Fruit fly (Drosophila melanogaster): ENCODE results near the gene CG11585.

Gene CG11585

dm6 chrX:14186953-14187352 is 2.4 kb upstream of the CG11585 start, which contains the start of gene CG12481:
Gene CG12481 (plus strand): TSS chrX:14187253.
- no peak for TF ChIP-seq Met (GFP tag; optimal IDR thresholded peaks at IDR 0.05)

- TF ChIP-seq CG6808 (GFP tag; optimal IDR thresholded peaks at IDR 0.05) (no peak), Ets96B (tag; optimal IDR thresholded peaks at IDR 0.05) (no peak), CG10669 (GFP tag; optimal IDR thresholded peaks at IDR 0.05) (no peak), salr (GFP tag; optimal IDR thresholded peaks at IDR 0.05) (no peak), Sox102F (GFP tag; optimal IDR thresholded peaks at IDR 0.05) (no peak), OdsH (GFP tag; optimal IDR thresholded peaks at IDR 0.05) (no peak), Ets21C (GFP tag; optimal IDR thresholded peaks at IDR 0.05) (no peak), Eip93F (GFP tag; optimal IDR thresholded peaks at IDR 0.05) (no peak), CG15336 (GFP tag; IDR thresholded peaks at IDR 0.05) (no peak), vri (GFP tag; optimal IDR thresholded peaks at IDR 0.05) (no peak), CG4318 (GFP tag; optimal IDR thresholded peaks at IDR 0.05) (no peak), CG16779 (tag; optimal IDR thresholded peaks at IDR 0.05) (no peak), Smox (GFP tag; optimal IDR thresholded peaks at IDR 0.05) (no peak), dsx (GFP tag; optimal IDR thresholded peaks at IDR 0.05; ENCODE audit: poor library complexity, severe bottlenecking) (no peak)
Observed at dm6 chrX:14191918-14192317, 2.6 kb downstream of the CG11585 start, which contains the start of gene CG13403. Gene CG13403 (minus strand): TSS chrX:14192018.

DNA sequence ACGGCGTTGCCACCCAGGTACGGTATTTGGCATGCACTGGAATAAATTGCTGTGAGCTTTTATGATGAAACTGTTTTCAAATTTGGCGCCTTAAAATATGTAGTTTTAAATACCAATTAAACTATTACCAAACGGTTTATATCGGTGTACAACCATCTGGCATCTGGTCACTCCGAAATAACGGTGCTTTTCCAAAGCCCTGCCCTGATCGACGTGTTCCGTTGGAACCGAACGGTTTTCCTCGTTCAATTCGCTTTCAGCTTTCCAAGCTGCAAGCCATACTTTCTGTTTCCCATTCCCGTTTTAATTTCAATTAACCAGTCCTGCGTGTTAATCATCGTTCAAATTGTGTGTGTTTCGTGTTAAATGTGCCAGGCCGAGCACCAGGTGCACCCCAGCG is 3.7 kb downstream of the CG11585 start, which contains the start of gene yl:
Gene yl (plus strand): TSS at position 202 of the 400 bp plus-strand sequence.
- no peak for TF ChIP-seq CG15336 (GFP tag; IDR thresholded peaks at IDR 0.05)
- no peak for TF ChIP-seq topi (GFP tag; optimal IDR thresholded peaks at IDR 0.05)
- no peak for TF ChIP-seq acj6 (GFP tag; optimal IDR thresholded peaks at IDR 0.05)
- no peak for TF ChIP-seq CG10669 (GFP tag; optimal IDR thresholded peaks at IDR 0.05)

DNA sequence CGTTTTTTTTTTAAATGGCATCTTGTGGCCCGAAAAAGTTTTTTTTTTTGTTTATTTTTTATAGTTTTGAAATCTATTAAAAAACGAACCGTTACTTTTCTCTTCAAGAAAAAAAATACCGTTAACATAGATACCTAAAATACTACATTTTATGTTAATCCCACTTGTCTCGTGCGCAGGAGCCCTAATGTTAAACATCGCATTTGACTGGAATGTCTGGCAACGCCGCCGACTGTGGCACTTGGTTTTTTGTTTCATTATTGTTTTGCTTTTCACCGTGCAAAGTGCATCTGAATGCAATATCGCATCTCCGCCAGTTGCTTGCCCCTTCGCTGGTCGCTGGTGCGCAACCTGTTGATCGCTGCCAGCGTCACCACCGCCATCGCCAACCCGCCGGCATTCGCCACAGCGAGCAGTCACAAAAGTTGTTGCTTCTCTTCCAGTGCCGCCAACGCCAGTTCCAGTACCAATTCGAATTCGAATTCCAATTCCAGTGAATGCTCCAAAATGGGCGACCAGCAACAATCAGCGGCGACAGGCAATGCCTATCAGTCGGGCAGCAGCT is 10.7 kb downstream of the CG11585 start, which contains the start of gene CG11590:
Gene CG11590 (plus strand): TSS at position 212 of the 565 bp plus-strand sequence.
- TF ChIP-seq Eip78C (GFP tag), result peak; percentile 11
- TF ChIP-seq Ets21C (GFP tag; optimal IDR thresholded peaks at IDR 0.05), result no peak
- no peak for TF ChIP-seq topi (GFP tag; optimal IDR thresholded peaks at IDR 0.05)
- TF ChIP-seq ss (GFP tag; optimal IDR thresholded peaks at IDR 0.05), result peak in 1 of 2 experiments; percentile 40
- TF ChIP-seq eg (GFP tag; IDR thresholded peaks at IDR 0.05), result peak; percentile 7; the same call in 1 of the 3 replicates
- peak; percentile 29; the same call in 1 of the 3 replicates for TF ChIP-seq CG8119 (GFP tag; IDR thresholded peaks at IDR 0.05)
- TF ChIP-seq CG15336 (GFP tag; IDR thresholded peaks at IDR 0.05), result peak; percentile 24; the same call in 1 of the 2 replicates

dm6 chrX:14201178-14201577 is 11.9 kb downstream of the CG11585 start, which contains the start of gene Prp16:
Gene Prp16 (plus strand): TSS chrX:14201362.
- TF ChIP-seq CG11762 (GFP tag; optimal IDR thresholded peaks at IDR 0.05; ENCODE audit: insufficient read depth) (no peak), CG6808 (GFP tag; optimal IDR thresholded peaks at IDR 0.05) (no peak), pdm3 (GFP tag; optimal IDR thresholded peaks at IDR 0.05) (no peak), Hr4 (GFP tag; optimal IDR thresholded peaks at IDR 0.05) (no peak), Sox102F (GFP tag; optimal IDR thresholded peaks at IDR 0.05) (no peak), dsx (GFP tag; optimal IDR thresholded peaks at IDR 0.05; ENCODE audit: poor library complexity, severe bottlenecking) (no peak), CG34406 (GFP tag; optimal IDR thresholded peaks at IDR 0.05) (no peak), CG6163 (GFP tag; IDR thresholded peaks at IDR 0.05) (no peak), acj6 (GFP tag; optimal IDR thresholded peaks at IDR 0.05) (no peak), Blimp-1 (GFP tag; optimal IDR thresholded peaks at IDR 0.05) (no peak), CG8119 (GFP tag; IDR thresholded peaks at IDR 0.05) (no peak), CG4318 (GFP tag; optimal IDR thresholded peaks at IDR 0.05) (no peak), CG10669 (GFP tag; optimal IDR thresholded peaks at IDR 0.05) (no peak), OdsH (GFP tag; optimal IDR thresholded peaks at IDR 0.05) (no peak)
